Worm (Caenorhabditis elegans): Measurements from ENCODE around the gene sri-72.

sri-72 gene

ce11 chrV:525040-525439 is 43.0 kb downstream of the sri-72 start, which contains the start of gene R11G11.16:
TSS of gene R11G11.16 (minus strand) at chrV:525140.
- no peak for TF ChIP-seq unc-62 (GFP tag; optimal IDR thresholded peaks at IDR 0.05)

- TF ChIP-seq unc-62 (GFP tag; optimal IDR thresholded peaks at IDR 0.05), result no peak
Observed at ce11 chrV:524058-524457, 43.9 kb downstream of the sri-72 start, which contains the start of gene lipl-3. TSS of gene lipl-3 (minus strand) at chrV:524218.

- no peak for TF ChIP-seq unc-62 (GFP tag; optimal IDR thresholded peaks at IDR 0.05)
Observed at ce11 chrV:521517-521916, 46.5 kb downstream of the sri-72 start, which contains the start of gene srw-107. TSS of gene srw-107 (minus strand) at chrV:521617.

ce11 chrV:519445-519844 is 48.6 kb downstream of the sri-72 start, which contains the start of gene nhr-210:
TSS of gene nhr-210 (minus strand) at chrV:519545.
- no peak for TF ChIP-seq unc-62 (GFP tag; optimal IDR thresholded peaks at IDR 0.05)

Measured in whole organism, dauer.